Fruit fly (Drosophila melanogaster): ENCODE results near the gene CG46339.

The CG46339 gene

DNA sequence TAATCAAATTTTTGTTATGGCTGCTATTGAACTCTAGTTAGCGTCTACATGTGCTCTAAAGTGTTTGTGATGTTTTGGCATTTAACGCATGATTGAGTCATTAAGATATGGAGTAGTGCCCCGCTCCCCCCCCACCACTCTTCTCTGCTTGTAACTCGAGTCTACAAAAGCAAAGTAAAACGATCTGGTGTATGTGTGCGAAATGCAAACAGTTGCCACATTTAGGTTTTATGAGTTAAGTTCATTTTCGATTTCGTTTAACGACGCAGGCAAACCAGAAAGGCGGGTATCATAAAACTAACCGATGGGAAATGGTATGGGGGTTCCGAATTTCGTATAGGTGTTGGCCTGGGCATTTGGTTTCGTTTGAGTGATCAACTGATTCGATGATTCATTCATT lies 19.0 kb downstream of the CG46339 start (continued):
- TF ChIP-seq slbo (GFP tag; IDR thresholded peaks at IDR 0.05) (0 out of 2 replicates have a peak, but pooled peaks have one; percentile 26), kni (GFP tag; optimal IDR thresholded peaks at IDR 0.05) (no peak), GATAe (GFP tag; conservative IDR thresholded peaks at IDR 0.05) (no peak), gt (GFP tag; IDR thresholded peaks at IDR 0.05) (no peak), shn (GFP tag; optimal IDR thresholded peaks at IDR 0.05) (no peak), Dll (GFP tag; IDR thresholded peaks at IDR 0.05; ENCODE audit: partially characterized antibody) (no peak), Trl (optimal IDR thresholded peaks at IDR 0.05) (no peak), Trl (GFP tag; optimal IDR thresholded peaks at IDR 0.05) (no peak), bigmax (GFP tag; optimal IDR thresholded peaks at IDR 0.05) (no peak), CG1602 (GFP tag; optimal IDR thresholded peaks at IDR 0.05) (no peak), sug (tag; optimal IDR thresholded peaks at IDR 0.05) (peak; percentile 64), CG11093 (GFP tag; IDR thresholded peaks at IDR 0.05) (no peak), nmo (GFP tag; optimal IDR thresholded peaks at IDR 0.05) (no peak), zen2 (GFP tag; IDR thresholded peaks at IDR 0.05; ENCODE audit: partially characterized antibody) (no peak), CG11560 (tag; IDR thresholded peaks at IDR 0.05) (no peak), abd-A (tag; optimal IDR thresholded peaks at IDR 0.05) (peak; percentile 84), nau (GFP tag; optimal IDR thresholded peaks at IDR 0.05) (no peak), CG4820 (GFP tag; optimal IDR thresholded peaks at IDR 0.05) (no peak), CG42726 (GFP tag; IDR thresholded peaks at IDR 0.05; ENCODE audit: partially characterized antibody) (no peak), CG15269 (tag; optimal IDR thresholded peaks at IDR 0.05) (peak; percentile 25), B-H2 (GFP tag; optimal IDR thresholded peaks at IDR 0.05) (peak; percentile 3), Poxn (GFP tag; IDR thresholded peaks at IDR 0.05) (no peak), bowl (GFP tag; IDR thresholded peaks at IDR 0.05) (no peak), PHDP (tag; optimal IDR thresholded peaks at IDR 0.05) (no peak), CG12942 (GFP tag; optimal IDR thresholded peaks at IDR 0.05) (no peak), dimm (GFP tag; IDR thresholded peaks at IDR 0.05) (no peak), Vsx1 (GFP tag; optimal IDR thresholded peaks at IDR 0.05) (no peak), Kr (GFP tag; optimal IDR thresholded peaks at IDR 0.05) (no peak), Usf (GFP tag; optimal IDR thresholded peaks at IDR 0.05) (no peak), Dad (GFP tag; optimal IDR thresholded peaks at IDR 0.05) (no peak), Dbx (GFP tag; IDR thresholded peaks at IDR 0.05) (0 out of 3 replicates have a peak, but pooled peaks have one; percentile 30), Opbp (GFP tag; IDR thresholded peaks at IDR 0.05; ENCODE audit: partially characterized antibody) (no peak), CG8478 (optimal IDR thresholded peaks at IDR 0.05) (no peak), CG2202 (tag; optimal IDR thresholded peaks at IDR 0.05) (no peak), ranshi (GFP tag; IDR thresholded peaks at IDR 0.05) (no peak), maf-S (GFP tag; optimal IDR thresholded peaks at IDR 0.05) (no peak), Hey (tag; optimal IDR thresholded peaks at IDR 0.05) (no peak), CG4328 (GFP tag; optimal IDR thresholded peaks at IDR 0.05) (no peak), CG6175 (GFP tag; IDR thresholded peaks at IDR 0.05) (0 out of 3 replicates have a peak, but pooled peaks have one; percentile 41), Ravus (GFP tag; IDR thresholded peaks at IDR 0.05) (no peak), CG2678 (tag; optimal IDR thresholded peaks at IDR 0.05) (peak; percentile 37), BEAF-32 (GFP tag; optimal IDR thresholded peaks at IDR 0.05) (no peak), CG15073 (GFP tag; optimal IDR thresholded peaks at IDR 0.05) (no peak), pb (GFP tag; optimal IDR thresholded peaks at IDR 0.05) (no peak), exex (tag; optimal IDR thresholded peaks at IDR 0.05) (peak; percentile 25), z (GFP tag; IDR thresholded peaks at IDR 0.05) (no peak), kay (GFP tag; optimal IDR thresholded peaks at IDR 0.05) (no peak), Oaz (GFP tag; IDR thresholded peaks at IDR 0.05) (no peak), CG12744 (GFP tag; optimal IDR thresholded peaks at IDR 0.05) (no peak), H2.0 (GFP tag; IDR thresholded peaks at IDR 0.05) (no peak), CG10274 (GFP tag; optimal IDR thresholded peaks at IDR 0.05) (no peak), CG6854 (GFP tag; optimal IDR thresholded peaks at IDR 0.05) (no peak), sob (GFP tag; IDR thresholded peaks at IDR 0.05) (no peak)
